Fruit fly (Drosophila melanogaster) whole organism, embryonic: Measurements from ENCODE around the gene Polr2D.

Source experiments
- B-H2 ChIP-seq: fragments of 200-800 bp; sonication (Bioruptor generic); optimal IDR thresholded peaks from 2 replicates; lab custom pipeline; 2018; ENCODE audit warnings: missing biosample characterization, mild to moderate bottlenecking, missing genetic modification characterization
- CG10565 ChIP-seq: fragments of 200-800 bp; sonication (Bioruptor generic); optimal IDR thresholded peaks from 3 replicates; lab custom pipeline; 2016; ENCODE audit warnings: missing biosample characterization, mild to moderate bottlenecking, missing genetic modification characterization
- CG11696 ChIP-seq: fragments of 200-800 bp; sonication (Bioruptor generic); IDR thresholded peaks from 2 replicates; pipeline ENCODE4 v1.3.6; 2022; ENCODE audit warnings: missing biosample characterization, missing genetic modification characterization
- CG12236 ChIP-seq: fragments of 200-800 bp; sonication (Bioruptor generic); optimal IDR thresholded peaks from 2 replicates; lab custom pipeline; 2016; ENCODE audit warnings: missing biosample characterization, missing genetic modification characterization
- CG14441 ChIP-seq: fragments of 200-800 bp; sonication (Bioruptor generic); IDR thresholded peaks from 2 replicates; pipeline ENCODE4 v1.3.6; 2022; ENCODE audit warnings: missing biosample characterization, missing genetic modification characterization
- CG1647 ChIP-seq: fragments of 200-800 bp; sonication (Bioruptor generic); optimal IDR thresholded peaks from 3 replicates; lab custom pipeline; 2016; ENCODE audit warnings: missing biosample characterization, missing genetic modification characterization
- CG17385 ChIP-seq: fragments of 200-800 bp; sonication (Bioruptor generic); optimal IDR thresholded peaks from 3 replicates; lab custom pipeline; 2018; ENCODE audit warnings: missing biosample characterization, mild to moderate bottlenecking, missing genetic modification characterization
- CG2116 ChIP-seq: fragments of 200-800 bp; sonication (Bioruptor generic); optimal IDR thresholded peaks from 3 replicates; lab custom pipeline; 2018; ENCODE audit warnings: missing biosample characterization, mild to moderate bottlenecking, missing genetic modification characterization
- CG2199 ChIP-seq: fragments of 200-800 bp; sonication (Bioruptor generic); IDR thresholded peaks from 3 replicates; pipeline ENCODE4 v1.3.6; 2022; ENCODE audit warnings: missing biosample characterization, missing genetic modification characterization
- CG2875 ChIP-seq: fragments of 200-800 bp; sonication (Bioruptor generic); optimal IDR thresholded peaks from 2 replicates; lab custom pipeline; 2017; ENCODE audit warnings: missing biosample characterization, mild to moderate bottlenecking, missing genetic modification characterization, missing genetic modification reagents
- CG30403 ChIP-seq: fragments of 200-800 bp; sonication (Bioruptor generic); optimal IDR thresholded peaks from 3 replicates; lab custom pipeline; 2016; ENCODE audit warnings: missing biosample characterization, missing genetic modification characterization
- CG30431 ChIP-seq: fragments of 200-800 bp; sonication (Bioruptor generic); optimal IDR thresholded peaks from 2 replicates; lab custom pipeline; 2017; ENCODE audit warnings: missing biosample characterization, missing genetic modification characterization
- CG31224 ChIP-seq: fragments of 200-800 bp; sonication (Bioruptor generic); IDR thresholded peaks from 2 replicates; pipeline ENCODE4 v1.3.6; 2022; ENCODE audit warnings: missing biosample characterization, missing genetic modification characterization
- CG34376 ChIP-seq: fragments of 200-800 bp; sonication (Bioruptor generic); optimal IDR thresholded peaks from 2 replicates; lab custom pipeline; 2018; ENCODE audit warnings: missing biosample characterization, mild to moderate bottlenecking, missing genetic modification characterization
- CG4282 ChIP-seq: fragments of 200-800 bp; sonication (Bioruptor generic); optimal IDR thresholded peaks from 2 replicates; lab custom pipeline; 2016; ENCODE audit warnings: missing biosample characterization, missing genetic modification characterization
- CG4360 ChIP-seq: fragments of 200-800 bp; sonication (Bioruptor generic); IDR thresholded peaks from 2 replicates; pipeline ENCODE4 v1.3.6; 2022; ENCODE audit warnings: missing biosample characterization, missing genetic modification characterization
- CG4820 ChIP-seq: fragments of 200-800 bp; sonication (Bioruptor generic); optimal IDR thresholded peaks from 3 replicates; lab custom pipeline; 2016; ENCODE audit warnings: missing biosample characterization, missing genetic modification characterization
- CG6175 ChIP-seq: fragments of 200-800 bp; sonication (Bioruptor generic); IDR thresholded peaks from 3 replicates; pipeline ENCODE4 v1.3.6; 2022; ENCODE audit warnings: missing biosample characterization, missing genetic modification characterization
- CG8478 ChIP-seq: fragments of >200 bp; optimal IDR thresholded peaks from 2 replicates; lab custom pipeline; 2018
- CG9215 ChIP-seq: fragments of 200-800 bp; sonication (Bioruptor generic); IDR thresholded peaks from 2 replicates; pipeline ENCODE4 v1.3.6; 2022; ENCODE audit warnings: missing biosample characterization, missing genetic modification characterization
- CG9727 ChIP-seq: fragments of 200-800 bp; sonication (Bioruptor generic); optimal IDR thresholded peaks from 3 replicates; lab custom pipeline; 2017; ENCODE audit warnings: missing biosample characterization, mild to moderate bottlenecking, missing genetic modification characterization
- CG9876 ChIP-seq: fragments of 200-800 bp; sonication (Bioruptor generic); optimal IDR thresholded peaks from 2 replicates; lab custom pipeline; 2016; ENCODE audit warnings: missing biosample characterization, missing genetic modification characterization
- D19B ChIP-seq: fragments of 200-800 bp; sonication (Bioruptor generic); optimal IDR thresholded peaks from 2 replicates; lab custom pipeline; 2017; ENCODE audit warnings: missing biosample characterization, mild to moderate bottlenecking, missing genetic modification characterization
- Deaf1 ChIP-seq: fragments of 200-800 bp; optimal IDR thresholded peaks from 3 replicates; lab custom pipeline; 2019; ENCODE audit warnings: missing biosample characterization, mild to moderate bottlenecking, missing genetic modification characterization, moderate library complexity
- Gug ChIP-seq: fragments of 200-800 bp; sonication (Bioruptor generic); IDR thresholded peaks from 4 replicates; pipeline ENCODE4 v1.3.6; 2022; ENCODE audit warnings: missing biosample characterization, missing genetic modification characterization
- Hr78 ChIP-seq, 2 experiments: fragments of 200-800 bp in 1 of 2; fragments of >200 bp in 1 of 2; sonication (Bioruptor generic) in 1 of 2; optimal IDR thresholded peaks; 2 replicates each; lab custom pipeline; 2017 to 2019; ENCODE audit warnings: missing biosample characterization in 2 of 2, missing genetic modification characterization in 2 of 2, mild to moderate bottlenecking in 1 of 2, moderate library complexity in 1 of 2
- Lhr ChIP-seq: fragments of 200-800 bp; sonication (Bioruptor generic); optimal IDR thresholded peaks from 3 replicates; lab custom pipeline; 2017; ENCODE audit warnings: mild to moderate bottlenecking, missing biosample characterization, missing genetic modification reagents, missing genetic modification characterization
- Ravus ChIP-seq: fragments of 200-800 bp; sonication (Bioruptor generic); IDR thresholded peaks from 2 replicates; pipeline ENCODE4 v1.3.6; 2022; ENCODE audit warnings: missing biosample characterization, missing genetic modification characterization
- Side ChIP-seq: fragments of 200-800 bp; sonication (Bioruptor generic); optimal IDR thresholded peaks from 2 replicates; lab custom pipeline; 2016; ENCODE audit warnings: missing biosample characterization, missing genetic modification characterization
- Ssrp ChIP-seq: fragments of 200-800 bp; sonication (Bioruptor generic); optimal IDR thresholded peaks from 2 replicates; lab custom pipeline; 2018; ENCODE audit warnings: missing biosample characterization, mild to moderate bottlenecking, missing genetic modification characterization, moderate library complexity
- az2 ChIP-seq: fragments of 200-800 bp; sonication (Bioruptor generic); optimal IDR thresholded peaks from 3 replicates; lab custom pipeline; 2016; ENCODE audit warnings: missing biosample characterization, missing genetic modification characterization
- bab2 ChIP-seq: fragments of 200-800 bp; sonication (Bioruptor generic); optimal IDR thresholded peaks from 2 replicates; lab custom pipeline; 2016; ENCODE audit warnings: missing biosample characterization, missing genetic modification characterization
- cas ChIP-seq: fragments of 200-800 bp; sonication (Bioruptor generic); IDR thresholded peaks from 2 replicates; pipeline ENCODE4 v1.3.6; 2022; ENCODE audit warnings: missing biosample characterization, missing genetic modification characterization
- ci ChIP-seq: fragments of 200-800 bp; sonication (Bioruptor generic); IDR thresholded peaks from 3 replicates; pipeline ENCODE4 v1.3.6; 2022; ENCODE audit warnings: missing biosample characterization, missing genetic modification characterization
- crp ChIP-seq, 2 experiments: fragments of 200-800 bp; sonication (Bioruptor generic); optimal IDR thresholded peaks; 2 replicates in 1 of 2; 3 replicates in 1 of 2; lab custom pipeline; 2017; ENCODE audit warnings: missing biosample characterization in 2 of 2, missing genetic modification characterization in 2 of 2, mild to moderate bottlenecking in 1 of 2, moderate library complexity in 1 of 2
- da ChIP-seq: fragments of 200-800 bp; sonication (Bioruptor generic); optimal IDR thresholded peaks from 2 replicates; lab custom pipeline; 2016; ENCODE audit warnings: missing biosample characterization, missing genetic modification characterization
- dpn ChIP-seq, 2 experiments: fragments of 200-800 bp; sonication (Bioruptor generic); optimal IDR thresholded peaks; 3 replicates each; lab custom pipeline; 2016; ENCODE audit warnings: missing biosample characterization in 2 of 2, missing genetic modification characterization in 2 of 2
- fd96Cb ChIP-seq: fragments of 200-800 bp; sonication (Bioruptor generic); optimal IDR thresholded peaks from 2 replicates; lab custom pipeline; 2018; ENCODE audit warnings: missing biosample characterization, mild to moderate bottlenecking, missing genetic modification characterization, moderate library complexity
- ftz-f1 ChIP-seq: fragments of 200-800 bp; sonication (Bioruptor generic); optimal IDR thresholded peaks from 2 replicates; lab custom pipeline; 2016; ENCODE audit warnings: missing biosample characterization, missing genetic modification characterization
- fu2 ChIP-seq: fragments of 200-800 bp; sonication (Bioruptor generic); optimal IDR thresholded peaks from 2 replicates; lab custom pipeline; 2016; ENCODE audit warnings: missing biosample characterization, missing genetic modification characterization
- gcm ChIP-seq: fragments of 200-800 bp; sonication (Bioruptor generic); optimal IDR thresholded peaks from 2 replicates; lab custom pipeline; 2019; ENCODE audit warnings: missing biosample characterization, mild to moderate bottlenecking, missing genetic modification characterization, moderate library complexity
- jing ChIP-seq: fragments of 200-800 bp; sonication (Bioruptor generic); optimal IDR thresholded peaks from 2 replicates; lab custom pipeline; 2018; ENCODE audit warnings: missing biosample characterization, mild to moderate bottlenecking, missing genetic modification characterization
- kay ChIP-seq: fragments of 200-800 bp; sonication (Bioruptor generic); optimal IDR thresholded peaks from 2 replicates; lab custom pipeline; 2016; ENCODE audit warnings: missing biosample characterization, missing genetic modification characterization
- lmd ChIP-seq: fragments of 200-800 bp; sonication (Bioruptor generic); IDR thresholded peaks from 2 replicates; pipeline ENCODE4 v1.3.6; 2022; ENCODE audit warnings: missing biosample characterization, missing genetic modification characterization
- maf-S ChIP-seq: fragments of 200-800 bp; sonication (Bioruptor generic); optimal IDR thresholded peaks from 2 replicates; lab custom pipeline; 2016; ENCODE audit warnings: missing biosample characterization, missing genetic modification characterization
- seq ChIP-seq: fragments of 200-800 bp; sonication (Bioruptor generic); IDR thresholded peaks from 2 replicates; pipeline ENCODE4 v1.3.6; 2022; ENCODE audit warnings: missing biosample characterization, missing genetic modification characterization
- slou ChIP-seq: fragments of 200-800 bp; sonication (Bioruptor generic); optimal IDR thresholded peaks from 3 replicates; lab custom pipeline; 2016; ENCODE audit warnings: missing biosample characterization, missing genetic modification characterization
- sna ChIP-seq: fragments of 200-800 bp; sonication (Bioruptor generic); IDR thresholded peaks from 2 replicates; pipeline ENCODE4 v1.3.6; 2022; ENCODE audit warnings: missing biosample characterization, missing genetic modification characterization; ENCODE audit not compliant: partially characterized antibody
- so ChIP-seq: fragments of 200-800 bp; sonication (Bioruptor generic); IDR thresholded peaks from 3 replicates; pipeline ENCODE4 v1.3.6; 2022; ENCODE audit warnings: missing biosample characterization, missing genetic modification characterization
- trem ChIP-seq: fragments of 200-800 bp; optimal IDR thresholded peaks from 3 replicates; lab custom pipeline; 2019; ENCODE audit warnings: missing biosample characterization, mild to moderate bottlenecking, missing genetic modification characterization, moderate library complexity
- tx ChIP-seq: fragments of 200-800 bp; sonication (Bioruptor generic); optimal IDR thresholded peaks from 2 replicates; lab custom pipeline; 2016; ENCODE audit warnings: missing biosample characterization, missing genetic modification characterization

Polr2D gene

dm6 chr3R:18298900-18299321 lies 43.6 kb upstream of the Polr2D start, which contains the start of gene Dlc90F (continued):
- peak; percentile 81 for TF ChIP-seq CG14441 (GFP tag; lab: Robert Waterston, UW)
- peak; percentile 12; the same call in 1 of the 2 replicates for TF ChIP-seq sna (GFP tag; lab: Robert Waterston, UW)
- TF ChIP-seq Gug (GFP tag; lab: Robert Waterston, UW) = peak; percentile 76; the same call in 3 of the 4 replicates
- TF ChIP-seq CG30403 = peak; percentile 87
- TF ChIP-seq CG1647 = peak; percentile 55
- TF ChIP-seq bab2 (GFP tag; lab: Kevin White, UChicago) = peak; percentile 85
- peak; percentile 65 for TF ChIP-seq fd96Cb (tag; lab: Kevin White, UChicago)
- TF ChIP-seq ftz-f1 = no peak
- TF ChIP-seq crp (GFP tag; optimal IDR thresholded peaks at IDR 0.05; lab: Kevin White, UChicago) = peak in 1 of 2 experiments; percentile 44
- peak; percentile 44 for TF ChIP-seq CG9727 (GFP tag; lab: Kevin White, UChicago)
- TF ChIP-seq cas (GFP tag; lab: Robert Waterston, UW) = no peak
- no peak for TF ChIP-seq da (GFP tag; lab: Kevin White, UChicago)
- TF ChIP-seq seq (GFP tag; lab: Robert Waterston, UW) = peak; percentile 61; the same call in 1 of the 2 replicates
- peak; percentile 83 for TF ChIP-seq trem (tag; lab: Kevin White, UChicago)
- peak; percentile 82 for TF ChIP-seq CG9215 (GFP tag; lab: Robert Waterston, UW)
- no peak for TF ChIP-seq gcm (GFP tag; lab: Kevin White, UChicago)
- peak; percentile 36 for TF ChIP-seq slou (GFP tag; lab: Kevin White, UChicago)
- peak; percentile 78 for TF ChIP-seq az2 (GFP tag; lab: Kevin White, UChicago)
- no peak for TF ChIP-seq CG8478 (lab: Kevin White, UChicago)
- TF ChIP-seq CG2199 (GFP tag; lab: Robert Waterston, UW) = 0 out of 3 replicates have a peak, but pooled peaks have one; percentile 51
- TF ChIP-seq tx (GFP tag; lab: Kevin White, UChicago) = peak; percentile 73
- peak; percentile 82 for TF ChIP-seq CG2116 (GFP tag; lab: Kevin White, UChicago)
- TF ChIP-seq fu2 = peak; percentile 66
- TF ChIP-seq CG11696 (GFP tag; lab: Robert Waterston, UW) = 0 out of 2 replicates have a peak, but pooled peaks have one; percentile 28
- peak; percentile 76 to 85 for TF ChIP-seq dpn (GFP tag; optimal IDR thresholded peaks at IDR 0.05; lab: Kevin White, UChicago)
- TF ChIP-seq CG6175 = 0 out of 3 replicates have a peak, but pooled peaks have one; percentile 24
- peak; percentile 58 for TF ChIP-seq jing (GFP tag; lab: Kevin White, UChicago)
- no peak for TF ChIP-seq so
- peak; percentile 19 for TF ChIP-seq CG12236 (GFP tag; lab: Kevin White, UChicago)
- no peak for TF ChIP-seq CG2875 (GFP tag; lab: Kevin White, UChicago)
- TF ChIP-seq B-H2 (GFP tag; lab: Kevin White, UChicago) = peak; percentile 67
- TF ChIP-seq CG4282 (GFP tag; lab: Kevin White, UChicago) = peak; percentile 39
- TF ChIP-seq CG10565 (GFP tag; lab: Kevin White, UChicago) = no peak
- TF ChIP-seq Hr78 (GFP tag; optimal IDR thresholded peaks at IDR 0.05; lab: Kevin White, UChicago) = no peak
- TF ChIP-seq CG4820 = peak; percentile 73
- peak; percentile 71 for TF ChIP-seq CG31224 (GFP tag; lab: Robert Waterston, UW)
- peak; percentile 84 for TF ChIP-seq Ssrp
- peak; percentile 85 for TF ChIP-seq Side (GFP tag; lab: Kevin White, UChicago)
- peak; percentile 26 for TF ChIP-seq Deaf1
- peak; percentile 95 for TF ChIP-seq Lhr (GFP tag; lab: Kevin White, UChicago)
- peak; percentile 40 for TF ChIP-seq D19B (GFP tag; lab: Kevin White, UChicago)
- TF ChIP-seq maf-S (GFP tag; lab: Kevin White, UChicago) = peak; percentile 75
- peak; percentile 61 for TF ChIP-seq CG30431 (GFP tag; lab: Kevin White, UChicago)
- peak; percentile 85 for TF ChIP-seq lmd
- TF ChIP-seq CG17385 = peak; percentile 32
- no peak for TF ChIP-seq CG34376 (GFP tag; lab: Kevin White, UChicago)
- no peak for TF ChIP-seq CG4360 (GFP tag; lab: Robert Waterston, UW)
- TF ChIP-seq CG9876 (GFP tag; lab: Kevin White, UChicago) = peak; percentile 82
- peak; percentile 88 for TF ChIP-seq kay
- TF ChIP-seq Ravus (GFP tag; lab: Robert Waterston, UW) = peak; percentile 28; the same call in 1 of the 2 replicates
- peak; percentile 84 for TF ChIP-seq ci (GFP tag; lab: Robert Waterston, UW)
